Fruit fly (Drosophila melanogaster) whole organism, embryonic: ENCODE measurements around the gene CG12643.

Experiments used
- Atf3 ChIP-seq: fragments of 200-800 bp; sonication (Bioruptor generic); optimal IDR thresholded peaks from 3 replicates; lab custom pipeline; 2016; ENCODE audit warnings: missing biosample characterization, missing genetic modification characterization
- Bgb ChIP-seq: fragments of 200-800 bp; sonication (Bioruptor generic); IDR thresholded peaks from 2 replicates; pipeline ENCODE4 v1.3.6; 2022; ENCODE audit warnings: missing biosample characterization, missing genetic modification characterization; ENCODE audit not compliant: partially characterized antibody
- CG11085 ChIP-seq: fragments of 200-800 bp; sonication (Bioruptor generic); IDR thresholded peaks from 2 replicates; pipeline ENCODE4 v1.3.6; 2022; ENCODE audit warnings: missing biosample characterization, missing genetic modification characterization
- CG12071 ChIP-seq: fragments of 200-800 bp; sonication (Bioruptor generic); optimal IDR thresholded peaks from 3 replicates; lab custom pipeline; 2018; ENCODE audit warnings: missing biosample characterization, mild to moderate bottlenecking, missing genetic modification characterization
- CG12659 ChIP-seq: fragments of 200-800 bp; sonication (Bioruptor generic); optimal IDR thresholded peaks from 3 replicates; lab custom pipeline; 2017; ENCODE audit warnings: mild to moderate bottlenecking, missing biosample characterization, missing genetic modification reagents, missing genetic modification characterization
- CG15073 ChIP-seq: fragments of 200-800 bp; sonication (Bioruptor generic); optimal IDR thresholded peaks from 2 replicates; lab custom pipeline; 2016; ENCODE audit warnings: missing biosample characterization, missing genetic modification characterization
- CG15479 ChIP-seq: fragments of 200-800 bp; sonication (Bioruptor generic); optimal IDR thresholded peaks from 3 replicates; lab custom pipeline; 2019; ENCODE audit warnings: missing biosample characterization, mild to moderate bottlenecking, missing genetic modification characterization, moderate library complexity
- CG1602 ChIP-seq: fragments of 200-800 bp; sonication (Bioruptor generic); optimal IDR thresholded peaks from 3 replicates; lab custom pipeline; 2016; ENCODE audit warnings: missing biosample characterization, missing genetic modification characterization
- CG18764 ChIP-seq: fragments of 200-800 bp; sonication (Bioruptor generic); optimal IDR thresholded peaks from 3 replicates; lab custom pipeline; 2016; ENCODE audit warnings: missing biosample characterization, missing genetic modification characterization
- CG2116 ChIP-seq: fragments of 200-800 bp; sonication (Bioruptor generic); optimal IDR thresholded peaks from 3 replicates; lab custom pipeline; 2018; ENCODE audit warnings: missing biosample characterization, mild to moderate bottlenecking, missing genetic modification characterization
- CG31224 ChIP-seq: fragments of 200-800 bp; sonication (Bioruptor generic); IDR thresholded peaks from 2 replicates; pipeline ENCODE4 v1.3.6; 2022; ENCODE audit warnings: missing biosample characterization, missing genetic modification characterization
- CG32532 ChIP-seq: fragments of 200-800 bp; sonication (Bioruptor generic); IDR thresholded peaks from 2 replicates; pipeline ENCODE4 v1.3.6; 2022; ENCODE audit warnings: missing biosample characterization, missing genetic modification characterization
- CG34422 ChIP-seq: fragments of 200-800 bp; sonication (Bioruptor generic); IDR thresholded peaks from 3 replicates; pipeline ENCODE4 v1.3.6; 2022; ENCODE audit warnings: missing biosample characterization, missing genetic modification characterization
- CG4404 ChIP-seq: fragments of 200-800 bp; sonication (Bioruptor generic); IDR thresholded peaks from 2 replicates; pipeline ENCODE4 v1.3.6; 2022; ENCODE audit warnings: missing biosample characterization, missing genetic modification characterization
- CG6791 ChIP-seq: fragments of 200-800 bp; sonication (Bioruptor generic); IDR thresholded peaks from 3 replicates; pipeline ENCODE4 v1.3.6; 2022; ENCODE audit warnings: missing biosample characterization, missing genetic modification characterization; ENCODE audit not compliant: partially characterized antibody
- CG7987 ChIP-seq: fragments of 200-800 bp; sonication (Bioruptor generic); optimal IDR thresholded peaks from 2 replicates; lab custom pipeline; 2018; ENCODE audit warnings: missing biosample characterization, mild to moderate bottlenecking, missing genetic modification characterization, moderate library complexity
- CG9609 ChIP-seq: fragments of 200-800 bp; sonication (Bioruptor generic); optimal IDR thresholded peaks from 3 replicates; lab custom pipeline; 2016; ENCODE audit warnings: missing biosample characterization, missing genetic modification characterization
- CG9876 ChIP-seq: fragments of 200-800 bp; sonication (Bioruptor generic); optimal IDR thresholded peaks from 2 replicates; lab custom pipeline; 2016; ENCODE audit warnings: missing biosample characterization, missing genetic modification characterization
- D19A ChIP-seq: fragments of 200-800 bp; optimal IDR thresholded peaks from 3 replicates; lab custom pipeline; 2019; ENCODE audit warnings: missing biosample characterization, mild to moderate bottlenecking, missing genetic modification characterization, moderate library complexity
- E2f2 ChIP-seq: fragments of 200-800 bp; sonication (Bioruptor generic); IDR thresholded peaks from 2 replicates; pipeline ENCODE4 v1.3.6; 2022; ENCODE audit warnings: missing biosample characterization, missing genetic modification characterization
- Fer1 ChIP-seq: fragments of 200-800 bp; sonication (Bioruptor generic); optimal IDR thresholded peaks from 2 replicates; lab custom pipeline; 2017; ENCODE audit warnings: missing biosample characterization, mild to moderate bottlenecking, missing genetic modification characterization
- Hr39 ChIP-seq: fragments of >200 bp; optimal IDR thresholded peaks from 2 replicates; lab custom pipeline; 2017
- Lpt ChIP-seq: fragments of >200 bp; optimal IDR thresholded peaks from 2 replicates; lab custom pipeline; 2018; ENCODE audit warnings: missing biosample characterization, missing genetic modification characterization
- Max ChIP-seq: fragments of 200-800 bp; sonication (Bioruptor generic); optimal IDR thresholded peaks from 2 replicates; lab custom pipeline; 2016; ENCODE audit warnings: missing biosample characterization, mild to moderate bottlenecking, missing genetic modification characterization
- Meics ChIP-seq: fragments of 200-800 bp; sonication (Bioruptor generic); optimal IDR thresholded peaks from 2 replicates; lab custom pipeline; 2017; ENCODE audit warnings: missing biosample characterization, mild to moderate bottlenecking, missing genetic modification characterization
- Neu2 ChIP-seq: fragments of 200-800 bp; sonication (Bioruptor generic); optimal IDR thresholded peaks from 3 replicates; lab custom pipeline; 2016; ENCODE audit warnings: missing biosample characterization, missing genetic modification characterization, borderline replicate concordance
- Nf-YB ChIP-seq: fragments of 200-800 bp; sonication (Bioruptor generic); optimal IDR thresholded peaks from 3 replicates; lab custom pipeline; 2019; ENCODE audit warnings: missing biosample characterization, mild to moderate bottlenecking, missing genetic modification characterization, moderate library complexity
- Optix ChIP-seq: fragments of 200-800 bp; sonication (Bioruptor generic); IDR thresholded peaks from 3 replicates; pipeline ENCODE4 v1.3.6; 2022; ENCODE audit warnings: missing biosample characterization, missing genetic modification characterization
- Sry-β ChIP-seq: fragments of 200-800 bp; sonication (Bioruptor generic); optimal IDR thresholded peaks from 2 replicates; lab custom pipeline; 2018; ENCODE audit warnings: missing biosample characterization, mild to moderate bottlenecking, missing genetic modification characterization, moderate library complexity
- Ssrp ChIP-seq: fragments of 200-800 bp; sonication (Bioruptor generic); optimal IDR thresholded peaks from 2 replicates; lab custom pipeline; 2018; ENCODE audit warnings: missing biosample characterization, mild to moderate bottlenecking, missing genetic modification characterization, moderate library complexity
- TFAM ChIP-seq: fragments of 200-800 bp; sonication (Bioruptor generic); optimal IDR thresholded peaks from 2 replicates; lab custom pipeline; 2017; ENCODE audit warnings: missing biosample characterization, missing genetic modification characterization, inconsistent platforms
- al ChIP-seq: fragments of 200-800 bp; sonication (Bioruptor generic); IDR thresholded peaks from 2 replicates; pipeline ENCODE4 v1.3.6; 2022; ENCODE audit warnings: missing biosample characterization, missing genetic modification characterization
- aop ChIP-seq: fragments of 200-800 bp; sonication (Bioruptor generic); IDR thresholded peaks from 2 replicates; pipeline ENCODE4 v1.3.6; 2022; ENCODE audit warnings: missing biosample characterization, missing genetic modification characterization
- bcd ChIP-seq: fragments of 200-800 bp; sonication (Bioruptor generic); optimal IDR thresholded peaks from 2 replicates; lab custom pipeline; 2017; ENCODE audit warnings: missing biosample characterization, mild to moderate bottlenecking, missing genetic modification characterization
- eyg ChIP-seq: fragments of 200-800 bp; sonication (Bioruptor generic); optimal IDR thresholded peaks from 3 replicates; lab custom pipeline; 2016; ENCODE audit warnings: missing biosample characterization, missing genetic modification characterization
- gem ChIP-seq: fragments of 200-800 bp; sonication (Bioruptor generic); optimal IDR thresholded peaks from 2 replicates; lab custom pipeline; 2019; ENCODE audit warnings: missing biosample characterization, mild to moderate bottlenecking, missing genetic modification characterization, moderate library complexity
- grau ChIP-seq: fragments of 200-800 bp; optimal IDR thresholded peaks from 3 replicates; lab custom pipeline; 2019; ENCODE audit warnings: missing biosample characterization, mild to moderate bottlenecking, missing genetic modification characterization, moderate library complexity
- gsb-n ChIP-seq: fragments of 200-800 bp; sonication (Bioruptor generic); optimal IDR thresholded peaks from 3 replicates; lab custom pipeline; 2018; ENCODE audit warnings: missing biosample characterization, mild to moderate bottlenecking, missing genetic modification characterization
- ham ChIP-seq: fragments of 200-800 bp; sonication (Bioruptor generic); IDR thresholded peaks from 2 replicates; pipeline ENCODE4 v1.3.6; 2022; ENCODE audit warnings: missing biosample characterization, missing genetic modification characterization
- ind ChIP-seq: fragments of 200-800 bp; sonication (Bioruptor generic); optimal IDR thresholded peaks from 3 replicates; lab custom pipeline; 2016; ENCODE audit warnings: missing biosample characterization, missing genetic modification characterization
- lilli ChIP-seq: fragments of 200-800 bp; sonication (Bioruptor generic); optimal IDR thresholded peaks from 3 replicates; lab custom pipeline; 2016; ENCODE audit warnings: missing biosample characterization, missing genetic modification characterization
- luna ChIP-seq: fragments of 200-800 bp; sonication (Bioruptor generic); optimal IDR thresholded peaks from 2 replicates; lab custom pipeline; 2016; ENCODE audit warnings: missing biosample characterization, missing genetic modification characterization
- maf-S ChIP-seq: fragments of 200-800 bp; sonication (Bioruptor generic); optimal IDR thresholded peaks from 2 replicates; lab custom pipeline; 2016; ENCODE audit warnings: missing biosample characterization, missing genetic modification characterization
- mam ChIP-seq: fragments of 200-800 bp; sonication (Bioruptor generic); optimal IDR thresholded peaks from 3 replicates; lab custom pipeline; 2016; ENCODE audit warnings: missing biosample characterization, missing genetic modification characterization
- pb ChIP-seq: fragments of 200-800 bp; sonication (Bioruptor generic); optimal IDR thresholded peaks from 3 replicates; lab custom pipeline; 2016; ENCODE audit warnings: missing biosample characterization, missing genetic modification characterization
- schlank ChIP-seq: fragments of 200-800 bp; sonication (Bioruptor generic); optimal IDR thresholded peaks from 2 replicates; lab custom pipeline; 2018; ENCODE audit warnings: missing biosample characterization, mild to moderate bottlenecking, missing genetic modification characterization
- slou ChIP-seq: fragments of 200-800 bp; sonication (Bioruptor generic); optimal IDR thresholded peaks from 3 replicates; lab custom pipeline; 2016; ENCODE audit warnings: missing biosample characterization, missing genetic modification characterization
- sqz ChIP-seq: fragments of 200-800 bp; sonication (Bioruptor generic); optimal IDR thresholded peaks from 3 replicates; lab custom pipeline; 2018; ENCODE audit warnings: missing biosample characterization, mild to moderate bottlenecking, missing genetic modification characterization
- ssp ChIP-seq: fragments of 200-800 bp; sonication (Bioruptor generic); IDR thresholded peaks from 2 replicates; pipeline ENCODE4 v1.3.6; 2022; ENCODE audit warnings: missing biosample characterization, missing genetic modification characterization
- stwl ChIP-seq: fragments of 200-800 bp; sonication (Bioruptor generic); optimal IDR thresholded peaks from 3 replicates; lab custom pipeline; 2018; ENCODE audit warnings: missing biosample characterization, mild to moderate bottlenecking, missing genetic modification characterization, moderate library complexity
- toy ChIP-seq: fragments of 200-800 bp; sonication (Bioruptor generic); IDR thresholded peaks from 2 replicates; pipeline ENCODE4 v1.3.6; 2022; ENCODE audit warnings: missing biosample characterization, missing genetic modification characterization
- usp ChIP-seq: fragments of >200 bp; optimal IDR thresholded peaks from 2 replicates; lab custom pipeline; 2017; ENCODE audit warnings: missing biosample characterization, missing genetic modification characterization
- vfl ChIP-seq: fragments of 200-800 bp; sonication (Bioruptor generic); optimal IDR thresholded peaks from 2 replicates; lab custom pipeline; 2016; ENCODE audit warnings: missing biosample characterization, missing genetic modification characterization

Gene CG12643

DNA sequence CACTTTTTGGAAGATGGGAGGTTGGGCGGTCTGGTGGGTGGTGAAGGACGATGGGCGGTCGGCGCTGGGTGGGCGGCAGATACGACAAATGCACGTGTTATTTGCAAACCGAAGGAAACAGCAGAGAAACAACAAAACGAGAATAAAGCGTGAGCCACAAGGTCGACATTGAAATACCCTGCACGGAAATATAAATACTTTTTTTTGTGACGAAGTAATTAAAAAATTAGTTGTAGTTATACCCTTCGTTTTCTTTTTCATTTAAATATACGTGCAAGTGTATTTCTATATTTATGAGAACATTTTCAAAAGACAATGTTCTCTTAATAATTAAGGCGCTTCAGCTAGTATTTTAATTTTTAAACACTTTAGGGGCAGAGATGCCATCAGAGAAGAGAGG lies 14.4 kb downstream of the CG12643 start (continued):
- TF ChIP-seq luna (GFP tag; lab: Kevin White, UChicago) (no peak), CG12659 (no peak), CG1602 (GFP tag; lab: Kevin White, UChicago) (no peak), CG7987 (GFP tag; lab: Kevin White, UChicago) (no peak), CG18764 (GFP tag; lab: Kevin White, UChicago) (no peak), CG15479 (GFP tag; lab: Kevin White, UChicago) (no peak), CG12071 (no peak), Fer1 (peak; percentile 22), CG9609 (no peak), gem (tag; lab: Kevin White, UChicago) (peak; percentile 45), ind (GFP tag; lab: Kevin White, UChicago) (no peak), toy (GFP tag; lab: Robert Waterston, UW) (no peak), pb (GFP tag; lab: Kevin White, UChicago) (no peak), eyg (GFP tag; lab: Kevin White, UChicago) (no peak), Neu2 (GFP tag; lab: Kevin White, UChicago) (no peak), Ssrp (no peak), vfl (GFP tag; lab: Kevin White, UChicago) (no peak), CG9876 (GFP tag; lab: Kevin White, UChicago) (no peak), TFAM (no peak), Atf3 (GFP tag; lab: Kevin White, UChicago) (no peak), CG4404 (GFP tag; lab: Robert Waterston, UW) (no peak), E2f2 (GFP tag; lab: Robert Waterston, UW) (no peak), CG31224 (GFP tag; lab: Robert Waterston, UW) (no peak), CG11085 (no peak), stwl (tag; lab: Kevin White, UChicago) (no peak), slou (GFP tag; lab: Kevin White, UChicago) (no peak), grau (peak; percentile 36), Bgb (GFP tag; lab: Robert Waterston, UW) (no peak), maf-S (GFP tag; lab: Kevin White, UChicago) (no peak), ssp (GFP tag; lab: Robert Waterston, UW) (no peak), D19A (peak; percentile 57), CG6791 (GFP tag; lab: Robert Waterston, UW) (no peak), CG32532 (peak; percentile 26; the same call in 1 of the 2 replicates), ham (GFP tag; lab: Robert Waterston, UW) (no peak), al (GFP tag; lab: Robert Waterston, UW) (no peak), CG2116 (GFP tag; lab: Kevin White, UChicago) (no peak), CG15073 (no peak), bcd (GFP tag; lab: Kevin White, UChicago) (peak; percentile 22), mam (GFP tag; lab: Kevin White, UChicago) (peak; percentile 15), Hr39 (lab: Kevin White, UChicago) (no peak), usp (no peak), Sry-β (no peak), gsb-n (no peak), Meics (GFP tag; lab: Kevin White, UChicago) (peak; percentile 60), Lpt (GFP tag; lab: Kevin White, UChicago) (no peak), Max (GFP tag; lab: Kevin White, UChicago) (no peak), Optix (GFP tag; lab: Robert Waterston, UW) (no peak), CG34422 (GFP tag; lab: Robert Waterston, UW) (no peak), sqz (GFP tag; lab: Kevin White, UChicago) (no peak), Nf-YB (GFP tag; lab: Kevin White, UChicago) (no peak), lilli (peak; percentile 37), aop (no peak), schlank (no peak)
